Worm (Caenorhabditis elegans) whole organism, young adult: Measurements from ENCODE around the gene nhr-203.

Experiments
- bed-1 ChIP-seq: fragments of 200-800 bp; sonication (Bioruptor generic); IDR thresholded peaks from 2 replicates; pipeline ENCODE4 v1.3.6; 2022; ENCODE audit warnings: missing genetic modification reagents, missing genetic modification characterization, missing compliant biosample characterization
- nhr-80 ChIP-seq: sonication (generic microtip); optimal IDR thresholded peaks from 2 replicates; lab custom pipeline; 2016; ENCODE audit warnings: missing genetic modification characterization, missing compliant biosample characterization

DNA sequence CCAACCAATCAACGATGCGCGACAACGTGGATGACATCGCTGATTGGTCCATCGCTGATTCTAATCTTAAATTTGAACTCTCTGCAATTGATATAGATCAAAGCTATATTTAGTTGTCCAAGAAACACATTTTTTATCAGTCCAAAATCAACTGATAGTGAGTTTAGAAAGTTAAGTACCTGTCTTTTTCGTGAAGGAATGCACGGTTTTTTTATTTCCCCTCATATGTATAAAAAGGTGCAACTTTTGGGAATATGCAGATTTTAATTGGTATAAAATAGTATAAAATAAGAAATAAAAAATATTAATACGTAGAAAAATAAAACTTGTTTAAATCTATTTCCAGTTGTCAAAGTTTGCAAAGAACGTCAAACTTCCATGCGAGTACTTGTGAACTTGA is 41.2 kb upstream of the nhr-203 start, which contains the start of gene Y39D8A.1:
- TF ChIP-seq bed-1 (no peak), nhr-80 (tag; lab: Kevin White, UChicago) (no peak)
